Worm (Caenorhabditis elegans) whole organism, L1 larva: ENCODE results near the gene tpi-1.

ENCODE experiments used
- ama-1 ChIP-seq: fragments of 150-350 bp; optimal IDR thresholded peaks from 2 replicates; lab custom pipeline; 2014
- blmp-1 ChIP-seq: fragments of 150-350 bp; optimal IDR thresholded peaks from 2 replicates; lab custom pipeline; 2014; ENCODE audit warnings: missing biosample characterization, missing genetic modification characterization
- ceh-90 ChIP-seq: sonication (generic microtip); optimal IDR thresholded peaks from 2 replicates; lab custom pipeline; 2016; ENCODE audit warnings: missing genetic modification characterization, missing compliant biosample characterization
- ces-1 ChIP-seq: fragments of 150-350 bp; optimal IDR thresholded peaks from 2 replicates; lab custom pipeline; 2014; ENCODE audit warnings: missing biosample characterization, missing genetic modification reagents, missing genetic modification characterization
- lin-39 ChIP-seq: fragments of 150-350 bp; optimal IDR thresholded peaks from 2 replicates; lab custom pipeline; 2014; ENCODE audit warnings: missing biosample characterization, missing genetic modification reagents, missing genetic modification characterization
- nhr-11 ChIP-seq: fragments of 150-350 bp; optimal IDR thresholded peaks from 2 replicates; lab custom pipeline; 2014; ENCODE audit warnings: missing biosample characterization, missing genetic modification characterization
- nhr-85 ChIP-seq: sonication (generic microtip); peaks from one replicate; lab custom pipeline; 2016; ENCODE audit warnings: missing genetic modification characterization, inconsistent platforms, missing compliant biosample characterization
- sptf-1 ChIP-seq: fragments of 150-350 bp; optimal IDR thresholded peaks from 2 replicates; lab custom pipeline; 2014; ENCODE audit warnings: missing biosample characterization, missing genetic modification characterization
- unc-130 ChIP-seq: fragments of 150-350 bp; optimal IDR thresholded peaks from 2 replicates; lab custom pipeline; 2017; ENCODE audit warnings: missing biosample characterization, missing genetic modification characterization, inconsistent platforms
- unc-62 ChIP-seq: fragments of 150-350 bp; optimal IDR thresholded peaks from 2 replicates; lab custom pipeline; 2014; ENCODE audit warnings: missing biosample characterization, missing genetic modification reagents, missing genetic modification characterization
- unc-86 ChIP-seq: sonication (generic microtip); optimal IDR thresholded peaks from 2 replicates; lab custom pipeline; 2016; ENCODE audit warnings: missing genetic modification characterization, missing compliant biosample characterization

ce11 chrII:12042108-12042960, 3.4 kb upstream of the tpi-1 start, which contains the start of gene ippk-1:
- TF ChIP-seq unc-62 (no peak), unc-130 (tag; lab: Kevin White, UChicago) (no peak), unc-86 (peak; percentile 71), blmp-1 (peak; percentile 64), ces-1 (GFP tag; lab: Kevin White, UChicago) (no peak), lin-39 (tag; lab: Kevin White, UChicago) (peak; percentile 9), sptf-1 (tag; lab: Kevin White, UChicago) (no peak), nhr-11 (tag; lab: Kevin White, UChicago) (no peak), ceh-90 (peak; percentile 58), ama-1 (lab: Kevin White, UChicago) (no peak), nhr-85 (tag; lab: Kevin White, UChicago) (peak; percentile 91)
